Worm (Caenorhabditis elegans) whole organism, L2 larva: ENCODE data around the gene F56C9.6.

Experiments used
- R02D3.7 ChIP-seq: fragments of 150-350 bp; optimal IDR thresholded peaks from 2 replicates; lab custom pipeline; 2014; ENCODE audit warnings: missing biosample characterization, missing genetic modification characterization
- alr-1 ChIP-seq: fragments of 150-350 bp; optimal IDR thresholded peaks from 2 replicates; lab custom pipeline; 2014; ENCODE audit warnings: missing biosample characterization, missing genetic modification characterization
- aly-2 ChIP-seq: fragments of 150-350 bp; optimal IDR thresholded peaks from 2 replicates; lab custom pipeline; 2014; ENCODE audit warnings: missing biosample characterization, missing genetic modification characterization
- ama-1 ChIP-seq: fragments of 150-350 bp; optimal IDR thresholded peaks from 2 replicates; lab custom pipeline; 2018; ENCODE audit warnings: inconsistent platforms
- blmp-1 ChIP-seq: sonication (generic microtip); optimal IDR thresholded peaks from 2 replicates; lab custom pipeline; 2017; ENCODE audit warnings: missing genetic modification characterization, mild to moderate bottlenecking, missing compliant biosample characterization, antibody characterized with exemption, moderate library complexity; ENCODE audit not compliant: insufficient read depth
- ceh-16 ChIP-seq: fragments of 150-350 bp; optimal IDR thresholded peaks from 2 replicates; lab custom pipeline; 2014; ENCODE audit warnings: missing biosample characterization, missing genetic modification characterization
- crh-2 ChIP-seq: sonication (generic microtip); optimal IDR thresholded peaks from 2 replicates; lab custom pipeline; 2017; ENCODE audit warnings: missing biosample characterization, missing genetic modification characterization
- mab-5 ChIP-seq: fragments of 150-350 bp; optimal IDR thresholded peaks from 2 replicates; lab custom pipeline; 2014; ENCODE audit warnings: missing biosample characterization, missing genetic modification characterization
- nhr-11 ChIP-seq: fragments of 150-350 bp; optimal IDR thresholded peaks from 2 replicates; lab custom pipeline; 2014; ENCODE audit warnings: missing biosample characterization, missing genetic modification characterization
- nhr-25 ChIP-seq: fragments of 150-350 bp; sonication (generic microtip); optimal IDR thresholded peaks from 3 replicates; lab custom pipeline; 2014; ENCODE audit warnings: missing biosample characterization, missing genetic modification characterization
- unc-39 ChIP-seq: fragments of 150-350 bp; optimal IDR thresholded peaks from 2 replicates; lab custom pipeline; 2014; ENCODE audit warnings: missing biosample characterization, missing genetic modification characterization
- unc-62 ChIP-seq: fragments of 150-350 bp; optimal IDR thresholded peaks from 2 replicates; lab custom pipeline; 2014; ENCODE audit warnings: missing biosample characterization, missing genetic modification reagents, missing genetic modification characterization

DNA sequence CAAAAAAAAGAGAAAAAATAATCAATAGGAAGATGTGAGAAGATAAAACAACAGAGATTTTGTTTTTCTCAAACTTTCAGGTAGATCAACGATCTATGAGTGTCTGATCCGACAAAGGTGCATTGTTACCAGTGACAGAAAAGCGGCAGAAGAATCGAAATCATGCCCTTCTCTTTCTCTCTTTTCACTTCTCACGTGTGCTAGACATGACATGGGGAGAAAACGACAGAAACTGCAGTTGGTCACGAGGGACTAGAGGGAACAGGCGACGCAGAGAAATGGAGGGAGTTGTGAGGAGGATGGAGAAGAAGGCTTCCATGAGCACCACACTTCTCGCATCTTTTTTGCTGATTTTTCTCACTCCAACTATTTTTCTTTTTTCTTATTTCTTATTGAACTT lies 24.6 kb upstream of the F56C9.6 start, which contains the start of gene F56C9.10:
- TF ChIP-seq unc-39 (tag; lab: Kevin White, UChicago): no peak
- TF ChIP-seq R02D3.7: no peak
- TF ChIP-seq unc-62 (GFP tag; lab: Kevin White, UChicago): peak; percentile 52
- TF ChIP-seq nhr-25: peak; percentile 92
- TF ChIP-seq ama-1: peak; percentile 66
- no peak for TF ChIP-seq aly-2 (tag; lab: Kevin White, UChicago)
- peak; percentile 91 for TF ChIP-seq crh-2
- no peak for TF ChIP-seq ceh-16 (tag; lab: Kevin White, UChicago)
- TF ChIP-seq blmp-1 (tag; lab: Kevin White, UChicago): peak; percentile 99
- no peak for TF ChIP-seq alr-1 (tag; lab: Kevin White, UChicago)
- TF ChIP-seq nhr-11 (tag; lab: Kevin White, UChicago): no peak
- TF ChIP-seq mab-5 (tag; lab: Kevin White, UChicago): peak; percentile 35
